Fruit fly (Drosophila melanogaster) whole organism, embryonic: ENCODE measurements around the gene CG9449.
"Not testable (repeated sequence)": the region's sequence is repeated elsewhere in the genome, so short reads cannot be mapped to it uniquely, and the experiment has no call there.

Source experiments
- Atf-2 ChIP-seq: fragments of 200-800 bp; sonication (Bioruptor generic); optimal IDR thresholded peaks from 2 replicates; lab custom pipeline; 2016; ENCODE audit warnings: missing biosample characterization, missing genetic modification characterization
- C15 ChIP-seq: fragments of 200-800 bp; sonication (Bioruptor generic); IDR thresholded peaks from 3 replicates; pipeline ENCODE4 v1.3.6; 2022; ENCODE audit warnings: missing biosample characterization, missing genetic modification characterization
- CG11247 ChIP-seq: fragments of 200-800 bp; sonication (Bioruptor generic); IDR thresholded peaks from 2 replicates; pipeline ENCODE4 v1.3.6; 2022; ENCODE audit warnings: missing biosample characterization, missing genetic modification characterization
- CG13624 ChIP-seq: fragments of 200-800 bp; sonication (Bioruptor generic); optimal IDR thresholded peaks from 2 replicates; lab custom pipeline; 2016; ENCODE audit warnings: missing biosample characterization, missing genetic modification characterization
- CG14667 ChIP-seq: fragments of 200-800 bp; sonication (Bioruptor generic); IDR thresholded peaks from 2 replicates; pipeline ENCODE4 v1.3.6; 2022; ENCODE audit warnings: missing biosample characterization, missing genetic modification characterization
- CG14965 ChIP-seq: fragments of 200-800 bp; sonication (Bioruptor generic); optimal IDR thresholded peaks from 2 replicates; lab custom pipeline; 2016; ENCODE audit warnings: missing biosample characterization, missing genetic modification characterization, borderline replicate concordance
- CG17568 ChIP-seq: fragments of 200-800 bp; sonication (Bioruptor generic); optimal IDR thresholded peaks from 2 replicates; lab custom pipeline; 2018; ENCODE audit warnings: missing biosample characterization, mild to moderate bottlenecking, missing genetic modification characterization, moderate library complexity
- CG4360 ChIP-seq: fragments of 200-800 bp; sonication (Bioruptor generic); IDR thresholded peaks from 2 replicates; pipeline ENCODE4 v1.3.6; 2022; ENCODE audit warnings: missing biosample characterization, missing genetic modification characterization
- CG8944 ChIP-seq: fragments of 200-800 bp; sonication (Bioruptor generic); optimal IDR thresholded peaks from 3 replicates; lab custom pipeline; 2016; ENCODE audit warnings: missing biosample characterization, missing genetic modification characterization
- CrebB ChIP-seq: fragments of 200-800 bp; sonication (Bioruptor generic); optimal IDR thresholded peaks from 3 replicates; lab custom pipeline; 2018; ENCODE audit warnings: missing biosample characterization, mild to moderate bottlenecking, missing genetic modification characterization
- Hr78 ChIP-seq, 2 experiments: fragments of 200-800 bp in 1 of 2; fragments of >200 bp in 1 of 2; sonication (Bioruptor generic) in 1 of 2; optimal IDR thresholded peaks; 2 replicates each; lab custom pipeline; 2017 to 2019; ENCODE audit warnings: missing biosample characterization in 2 of 2, missing genetic modification characterization in 2 of 2, mild to moderate bottlenecking in 1 of 2, moderate library complexity in 1 of 2
- Lpt ChIP-seq: fragments of >200 bp; optimal IDR thresholded peaks from 2 replicates; lab custom pipeline; 2018; ENCODE audit warnings: missing biosample characterization, missing genetic modification characterization
- PHDP ChIP-seq: fragments of 200-800 bp; sonication (Bioruptor generic); optimal IDR thresholded peaks from 3 replicates; lab custom pipeline; 2018; ENCODE audit warnings: missing biosample characterization, mild to moderate bottlenecking, missing genetic modification characterization, moderate library complexity
- Poxn ChIP-seq: fragments of 200-800 bp; sonication (Bioruptor generic); IDR thresholded peaks from 2 replicates; pipeline ENCODE4 v1.3.6; 2022; ENCODE audit warnings: missing biosample characterization, missing genetic modification characterization
- Tbp ChIP-seq: fragments of >200 bp; optimal IDR thresholded peaks from 2 replicates; lab custom pipeline; 2018; ENCODE audit warnings: missing biosample characterization, missing genetic modification characterization
- ab ChIP-seq: fragments of 200-800 bp; sonication (Bioruptor generic); optimal IDR thresholded peaks from 2 replicates; lab custom pipeline; 2016; ENCODE audit warnings: missing biosample characterization, missing genetic modification characterization
- ara ChIP-seq: fragments of 200-800 bp; sonication (Bioruptor generic); IDR thresholded peaks from 2 replicates; pipeline ENCODE4 v1.3.6; 2022; ENCODE audit warnings: missing biosample characterization, missing genetic modification characterization
- bowl ChIP-seq: fragments of 200-800 bp; sonication (Bioruptor generic); IDR thresholded peaks from 2 replicates; pipeline ENCODE4 v1.3.6; 2022; ENCODE audit warnings: missing biosample characterization, missing genetic modification characterization
- chinmo ChIP-seq: fragments of 200-800 bp; sonication (Bioruptor generic); IDR thresholded peaks from 4 replicates; pipeline ENCODE4 v1.3.6; 2022; ENCODE audit warnings: missing biosample characterization, missing genetic modification characterization; ENCODE audit not compliant: partially characterized antibody
- fd3F ChIP-seq: fragments of 200-800 bp; sonication (Bioruptor generic); optimal IDR thresholded peaks from 2 replicates; lab custom pipeline; 2018; ENCODE audit warnings: missing biosample characterization, mild to moderate bottlenecking, missing genetic modification characterization, moderate library complexity
- fd64A ChIP-seq: fragments of 200-800 bp; sonication (Bioruptor generic); optimal IDR thresholded peaks from 3 replicates; lab custom pipeline; 2018; ENCODE audit warnings: missing biosample characterization, mild to moderate bottlenecking, missing genetic modification characterization
- hbn ChIP-seq: fragments of 200-800 bp; sonication (Bioruptor generic); IDR thresholded peaks from 2 replicates; pipeline ENCODE4 v1.3.6; 2022; ENCODE audit warnings: missing biosample characterization, missing genetic modification characterization; ENCODE audit not compliant: partially characterized antibody
- ken ChIP-seq: fragments of 200-800 bp; sonication (Bioruptor generic); IDR thresholded peaks from 3 replicates; pipeline ENCODE4 v1.3.6; 2022; ENCODE audit warnings: missing biosample characterization, missing genetic modification characterization
- prd ChIP-seq, 3 experiments: fragments of >200 bp in 2 of 3; fragments of 200-800 bp in 1 of 3; sonication (Bioruptor generic) in 1 of 3; optimal IDR thresholded peaks in 2 of 3; IDR thresholded peaks in 1 of 3; 2 replicates in 2 of 3; 3 replicates in 1 of 3; pipeline versions ENCODE4 v1.3.6 to Lab custom; 2017 to 2022; ENCODE audit warnings: missing biosample characterization in 1 of 3, missing genetic modification characterization in 1 of 3
- ro ChIP-seq: fragments of 200-800 bp; sonication (Bioruptor generic); IDR thresholded peaks from 2 replicates; pipeline ENCODE4 v1.3.6; 2022; ENCODE audit warnings: missing biosample characterization, missing genetic modification characterization
- sqz ChIP-seq: fragments of 200-800 bp; sonication (Bioruptor generic); optimal IDR thresholded peaks from 3 replicates; lab custom pipeline; 2018; ENCODE audit warnings: missing biosample characterization, mild to moderate bottlenecking, missing genetic modification characterization
- unpg ChIP-seq: fragments of 200-800 bp; sonication (Bioruptor generic); optimal IDR thresholded peaks from 3 replicates; lab custom pipeline; 2018; ENCODE audit warnings: missing biosample characterization, mild to moderate bottlenecking, missing genetic modification characterization, moderate library complexity
- wek ChIP-seq: fragments of 200-800 bp; sonication (Bioruptor generic); optimal IDR thresholded peaks from 3 replicates; lab custom pipeline; 2018; ENCODE audit warnings: missing biosample characterization, mild to moderate bottlenecking, missing genetic modification characterization, moderate library complexity

CG9449 gene

DNA sequence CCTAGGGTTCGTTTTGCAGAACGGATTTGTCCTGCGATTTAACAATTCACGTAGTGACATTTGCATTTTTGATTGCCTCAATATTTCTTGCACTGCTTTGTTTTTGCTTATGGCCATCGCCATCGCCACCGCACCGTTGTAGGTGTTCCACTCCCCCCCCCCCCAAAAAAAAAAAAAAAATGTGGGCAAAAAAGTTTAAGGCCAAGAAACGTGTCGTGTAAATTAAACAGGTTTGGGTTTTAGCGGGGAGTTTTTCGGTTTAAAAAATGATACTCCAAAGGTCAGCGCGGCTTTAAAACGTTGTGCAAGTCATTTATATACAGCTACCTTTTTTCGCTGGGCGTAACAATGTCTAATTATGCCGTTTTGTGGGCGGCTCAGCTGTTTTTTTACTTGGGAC, 16.3 kb downstream of the CG9449 start:
- TF ChIP-seq Lpt (GFP tag; lab: Kevin White, UChicago) (no peak), sqz (GFP tag; lab: Kevin White, UChicago) (peak; percentile 48), Hr78 (GFP tag; optimal IDR thresholded peaks at IDR 0.05; lab: Kevin White, UChicago) (peak in 1 of 2 experiments; percentile 1), chinmo (GFP tag; lab: Robert Waterston, UW) (peak; percentile 52; the same call in 1 of the 4 replicates), CrebB (tag; lab: Kevin White, UChicago) (no peak)
- TF ChIP-seq, all 482 proteins: peak for 3

DNA sequence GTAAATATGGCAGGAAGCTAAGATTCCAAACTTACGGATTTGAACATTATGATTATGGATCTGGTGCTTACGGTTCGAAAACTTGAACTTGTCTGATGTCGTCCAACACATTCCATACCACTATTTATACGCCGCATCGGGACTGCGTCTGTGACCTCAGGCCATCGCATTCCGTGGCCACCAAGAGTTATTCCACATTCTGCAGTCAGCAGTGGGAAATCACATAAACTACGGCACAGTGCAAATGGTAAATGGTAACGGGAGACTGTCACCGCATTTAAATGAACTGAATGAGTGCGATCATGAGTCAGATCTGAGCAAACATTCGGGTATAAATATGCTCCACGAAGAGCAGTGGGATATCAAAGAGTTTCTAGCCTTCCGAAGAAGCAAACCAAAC, 22.0 kb downstream of the CG9449 start, which contains the start of the genes CG18294 and CG32213:
Gene CG18294, minus strand, starts transcription at position 101 of the 400 bp plus-strand sequence.
Gene CG32213, plus strand, starts transcription at position 362 of the 400 bp plus-strand sequence.
- TF ChIP-seq Poxn (GFP tag; lab: Robert Waterston, UW); CG11247 (GFP tag; lab: Robert Waterston, UW); Atf-2 (GFP tag; lab: Kevin White, UChicago): not testable (repeated sequence)

DNA sequence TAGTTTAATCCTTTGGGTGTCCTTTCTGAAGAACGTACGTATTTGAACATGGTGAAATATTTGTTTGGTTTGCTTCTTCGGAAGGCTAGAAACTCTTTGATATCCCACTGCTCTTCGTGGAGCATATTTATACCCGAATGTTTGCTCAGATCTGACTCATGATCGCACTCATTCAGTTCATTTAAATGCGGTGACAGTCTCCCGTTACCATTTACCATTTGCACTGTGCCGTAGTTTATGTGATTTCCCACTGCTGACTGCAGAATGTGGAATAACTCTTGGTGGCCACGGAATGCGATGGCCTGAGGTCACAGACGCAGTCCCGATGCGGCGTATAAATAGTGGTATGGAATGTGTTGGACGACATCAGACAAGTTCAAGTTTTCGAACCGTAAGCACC, 25.4 kb downstream of the CG9449 start, which contains the start of the genes 825-Oak and CG12519:
Gene 825-Oak, minus strand, starts transcription at position 101 of the 400 bp plus-strand sequence.
Gene CG12519, plus strand, starts transcription at position 364 of the 400 bp plus-strand sequence.
- not testable (repeated sequence) for TF ChIP-seq fd64A (GFP tag; lab: Kevin White, UChicago); PHDP (tag; lab: Kevin White, UChicago); wek (GFP tag; lab: Kevin White, UChicago)

DNA sequence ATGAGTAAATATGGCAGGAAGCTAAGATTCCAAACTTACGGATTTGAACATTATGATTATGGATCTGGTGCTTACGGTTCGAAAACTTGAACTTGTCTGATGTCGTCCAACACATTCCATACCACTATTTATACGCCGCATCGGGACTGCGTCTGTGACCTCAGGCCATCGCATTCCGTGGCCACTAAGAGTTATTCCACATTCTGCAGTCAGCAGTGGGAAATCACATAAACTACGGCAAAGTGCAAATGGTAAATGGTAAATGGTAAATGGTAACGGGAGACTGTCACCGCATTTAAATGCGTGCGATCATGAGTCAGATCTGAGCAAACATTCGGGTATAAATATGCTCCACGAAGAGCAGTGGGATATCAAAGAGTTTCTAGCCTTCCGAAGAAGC, 30.5 kb downstream of the CG9449 start, which contains the start of the genes CG14096 and CG32214:
Gene CG14096, minus strand, starts transcription at position 101 of the 400 bp plus-strand sequence.
Gene CG32214, plus strand, starts transcription at position 368 of the 400 bp plus-strand sequence.
- TF ChIP-seq unpg; ara (GFP tag; lab: Robert Waterston, UW); hbn (GFP tag; lab: Robert Waterston, UW): not testable (repeated sequence)
- TF ChIP-seq, all 482 proteins: peak for 0; not testable (repeated sequence) for 482

DNA sequence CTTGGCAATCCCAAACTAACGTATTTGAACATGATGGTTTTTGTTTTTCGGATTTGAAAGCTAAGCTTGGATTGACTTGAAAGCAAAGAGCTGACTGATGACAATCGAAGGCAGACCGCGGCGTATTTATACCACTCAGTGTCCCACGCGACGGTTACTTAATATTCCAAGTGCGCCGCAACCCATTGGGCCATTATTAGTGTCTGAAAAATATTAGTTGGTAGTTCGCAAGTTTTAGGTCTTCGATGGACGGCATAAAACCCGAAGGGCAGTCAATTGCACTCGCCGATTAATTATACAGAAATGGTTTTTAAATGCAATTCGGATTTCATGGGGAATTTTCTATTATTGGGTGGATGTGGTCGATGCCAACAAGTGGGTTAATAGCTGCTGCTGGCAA, 32.9 kb downstream of the CG9449 start, which contains the start of gene CG14095:
Gene CG14095, minus strand, starts transcription at position 101 of the 400 bp plus-strand sequence.
- no peak for TF ChIP-seq ab
- TF ChIP-seq Tbp = no peak
- no peak for TF ChIP-seq fd3F
- TF ChIP-seq ken (GFP tag; lab: Robert Waterston, UW) = no peak
- no peak for TF ChIP-seq prd (optimal IDR thresholded peaks at IDR 0.05; lab: Kevin White, UChicago)
- no peak for TF ChIP-seq prd (GFP tag; IDR thresholded peaks at IDR 0.05; lab: Robert Waterston, UW)
- no peak for TF ChIP-seq CG13624
- no peak for TF ChIP-seq CG4360 (GFP tag; lab: Robert Waterston, UW)
- TF ChIP-seq CG17568 (GFP tag; lab: Kevin White, UChicago) = no peak
- TF ChIP-seq CG14965 (GFP tag; lab: Kevin White, UChicago) = no peak
- no peak for TF ChIP-seq Hr78 (GFP tag; optimal IDR thresholded peaks at IDR 0.05; lab: Kevin White, UChicago)
- TF ChIP-seq bowl (GFP tag; lab: Robert Waterston, UW) = no peak
- TF ChIP-seq CG8944 = no peak
- no peak for TF ChIP-seq CG14667 (GFP tag; lab: Robert Waterston, UW)
- TF ChIP-seq C15 (GFP tag; lab: Robert Waterston, UW) = no peak
- no peak for TF ChIP-seq ro
